Worm (Caenorhabditis elegans) whole organism, late embryonic: ENCODE data around the gene nspg-8.

Source experiments
- C38D4.7 ChIP-seq: fragments of 200-800 bp; sonication (Bioruptor generic); optimal IDR thresholded peaks from 2 replicates; lab custom pipeline; 2018; ENCODE audit warnings: mild to moderate bottlenecking, missing genetic modification characterization, moderate library complexity, missing compliant biosample characterization
- F13H6.1 ChIP-seq: sonication (generic microtip); optimal IDR thresholded peaks from 2 replicates; lab custom pipeline; 2016; ENCODE audit warnings: missing genetic modification characterization, missing compliant biosample characterization
- K02D7.2 ChIP-seq: sonication (generic microtip); optimal IDR thresholded peaks from 2 replicates; lab custom pipeline; 2017; ENCODE audit warnings: mild to moderate bottlenecking, missing genetic modification characterization, missing compliant biosample characterization
- T23F11.4 ChIP-seq: fragments of 200-800 bp; sonication (Bioruptor generic); optimal IDR thresholded peaks from 2 replicates; lab custom pipeline; 2018; ENCODE audit warnings: mild to moderate bottlenecking, missing genetic modification characterization, missing compliant biosample characterization
- Y22D7AL.16 ChIP-seq: sonication (generic microtip); optimal IDR thresholded peaks from 2 replicates; lab custom pipeline; 2016; ENCODE audit warnings: missing genetic modification characterization, missing compliant biosample characterization
- ahr-1 ChIP-seq: sonication (generic microtip); optimal IDR thresholded peaks from 2 replicates; lab custom pipeline; 2016; ENCODE audit warnings: missing genetic modification characterization, missing compliant biosample characterization
- ceh-14 ChIP-seq: sonication (generic microtip); optimal IDR thresholded peaks from 2 replicates; lab custom pipeline; 2016; ENCODE audit warnings: missing genotype, missing genetic modification characterization, missing compliant biosample characterization
- ceh-18 ChIP-seq: sonication (generic microtip); optimal IDR thresholded peaks from 2 replicates; lab custom pipeline; 2016; ENCODE audit warnings: missing genetic modification characterization, missing compliant biosample characterization
- ceh-19 ChIP-seq: fragments of 200-800 bp; sonication (Bioruptor generic); optimal IDR thresholded peaks from 2 replicates; lab custom pipeline; 2018; ENCODE audit warnings: mild to moderate bottlenecking, missing genetic modification characterization, missing compliant biosample characterization
- ceh-2 ChIP-seq: sonication (generic microtip); optimal IDR thresholded peaks from 2 replicates; lab custom pipeline; 2016; ENCODE audit warnings: missing genotype, missing genetic modification characterization, missing compliant biosample characterization
- ceh-22 ChIP-seq: sonication (generic microtip); optimal IDR thresholded peaks from 2 replicates; lab custom pipeline; 2017; ENCODE audit warnings: missing biosample characterization, missing genetic modification characterization
- ceh-30 ChIP-seq: fragments of 150-350 bp; optimal IDR thresholded peaks from 2 replicates; lab custom pipeline; 2014; ENCODE audit warnings: missing biosample characterization, missing genetic modification characterization
- ceh-31 ChIP-seq: sonication (generic microtip); optimal IDR thresholded peaks from 2 replicates; lab custom pipeline; 2016; ENCODE audit warnings: missing genetic modification characterization, missing compliant biosample characterization
- ceh-34 ChIP-seq: sonication (generic microtip); optimal IDR thresholded peaks from 2 replicates; lab custom pipeline; 2016; ENCODE audit warnings: mild to moderate bottlenecking, missing genetic modification characterization, missing compliant biosample characterization
- ceh-45 ChIP-seq: fragments of 200-800 bp; sonication (Bioruptor generic); IDR thresholded peaks from 2 replicates; pipeline ENCODE4 v1.3.6; 2022; ENCODE audit warnings: missing genetic modification reagents, missing genetic modification characterization, missing compliant biosample characterization
- ceh-9 ChIP-seq: sonication (generic microtip); optimal IDR thresholded peaks from 2 replicates; lab custom pipeline; 2016; ENCODE audit warnings: mild to moderate bottlenecking, missing genetic modification characterization, inconsistent platforms, missing compliant biosample characterization
- dmd-4 ChIP-seq: sonication (generic microtip); optimal IDR thresholded peaks from 2 replicates; lab custom pipeline; 2016; ENCODE audit warnings: borderline replicate concordance, missing genetic modification characterization, missing compliant biosample characterization
- dve-1 ChIP-seq: sonication (generic microtip); optimal IDR thresholded peaks from 2 replicates; lab custom pipeline; 2017; ENCODE audit warnings: antibody characterized with exemption, mild to moderate bottlenecking, missing genetic modification characterization, missing compliant biosample characterization
- elt-2 ChIP-seq: sonication (generic microtip); optimal IDR thresholded peaks from 2 replicates; lab custom pipeline; 2016; ENCODE audit warnings: missing genetic modification reagents, missing genetic modification characterization, missing compliant biosample characterization
- gmeb-2 ChIP-seq: sonication (generic microtip); optimal IDR thresholded peaks from 2 replicates; lab custom pipeline; 2016; ENCODE audit warnings: missing genetic modification characterization, inconsistent platforms, missing compliant biosample characterization
- hlh-13 ChIP-seq: fragments of 200-800 bp; sonication (Bioruptor generic); optimal IDR thresholded peaks from 2 replicates; lab custom pipeline; 2018; ENCODE audit warnings: mild to moderate bottlenecking, missing genetic modification characterization, missing compliant biosample characterization
- hlh-6 ChIP-seq: sonication (generic microtip); optimal IDR thresholded peaks from 2 replicates; lab custom pipeline; 2016; ENCODE audit warnings: missing genotype, missing genetic modification characterization, missing compliant biosample characterization
- lin-11 ChIP-seq: fragments of 200-800 bp; sonication (Bioruptor generic); optimal IDR thresholded peaks from 2 replicates; lab custom pipeline; 2018; ENCODE audit warnings: mild to moderate bottlenecking, missing genetic modification characterization, missing compliant biosample characterization
- mec-3 ChIP-seq: sonication (generic microtip); optimal IDR thresholded peaks from 2 replicates; lab custom pipeline; 2016; ENCODE audit warnings: borderline replicate concordance, missing genetic modification characterization, missing compliant biosample characterization
- nfya-1 ChIP-seq: sonication (generic microtip); optimal IDR thresholded peaks from 2 replicates; lab custom pipeline; 2017; ENCODE audit warnings: missing genetic modification characterization, mild to moderate bottlenecking, missing compliant biosample characterization, antibody characterized with exemption, moderate library complexity
- npax-4 ChIP-seq: sonication (generic microtip); optimal IDR thresholded peaks from 2 replicates; lab custom pipeline; 2016; ENCODE audit warnings: missing genetic modification characterization, missing compliant biosample characterization
- odd-2 ChIP-seq: sonication (generic microtip); optimal IDR thresholded peaks from 2 replicates; lab custom pipeline; 2017; ENCODE audit warnings: antibody characterized with exemption, mild to moderate bottlenecking, missing genetic modification characterization, missing compliant biosample characterization
- pat-9 ChIP-seq: fragments of 200-800 bp; sonication (Bioruptor generic); optimal IDR thresholded peaks from 2 replicates; lab custom pipeline; 2018; ENCODE audit warnings: mild to moderate bottlenecking, missing genetic modification characterization, moderate library complexity, missing compliant biosample characterization
- pax-1 ChIP-seq: fragments of 150-350 bp; optimal IDR thresholded peaks from 2 replicates; lab custom pipeline; 2014; ENCODE audit warnings: missing biosample characterization, missing genetic modification characterization
- pha-2 ChIP-seq: sonication (generic microtip); optimal IDR thresholded peaks from 2 replicates; lab custom pipeline; 2017; ENCODE audit warnings: mild to moderate bottlenecking, missing genetic modification characterization, missing compliant biosample characterization
- pha-4 ChIP-seq: fragments of 150-350 bp; optimal IDR thresholded peaks from 2 replicates; lab custom pipeline; 2018; ENCODE audit warnings: missing biosample characterization, missing genetic modification reagents, missing genetic modification characterization
- ref-2 ChIP-seq: sonication (generic microtip); optimal IDR thresholded peaks from 2 replicates; lab custom pipeline; 2016; ENCODE audit warnings: missing genetic modification characterization, missing compliant biosample characterization
- rnt-1 ChIP-seq: sonication (generic microtip); optimal IDR thresholded peaks from 2 replicates; lab custom pipeline; 2016; ENCODE audit warnings: missing genetic modification characterization, missing compliant biosample characterization
- sdc-2 ChIP-seq: sonication (generic microtip); optimal IDR thresholded peaks from 2 replicates; lab custom pipeline; 2016; ENCODE audit warnings: missing genotype, missing genetic modification characterization, missing compliant biosample characterization
- sox-2 ChIP-seq: fragments of 200-800 bp; sonication (Bioruptor generic); IDR thresholded peaks from 2 replicates; pipeline ENCODE4 v1.3.6; 2022; ENCODE audit warnings: missing genetic modification reagents, missing genetic modification characterization, missing compliant biosample characterization
- tbx-2 ChIP-seq: sonication (generic microtip); optimal IDR thresholded peaks from 2 replicates; lab custom pipeline; 2016; ENCODE audit warnings: missing genetic modification characterization, missing compliant biosample characterization
- tbx-7 ChIP-seq: sonication (generic microtip); optimal IDR thresholded peaks from 2 replicates; lab custom pipeline; 2016; ENCODE audit warnings: missing genotype, missing genetic modification characterization, missing compliant biosample characterization
- ttx-3 ChIP-seq: sonication (generic microtip); optimal IDR thresholded peaks from 2 replicates; lab custom pipeline; 2016; ENCODE audit warnings: missing genetic modification reagents, missing genetic modification characterization, missing compliant biosample characterization
- unc-3 ChIP-seq, 2 experiments: fragments of 200-800 bp in 1 of 2; sonication (Bioruptor generic) in 1 of 2; sonication (generic microtip) in 1 of 2; conservative IDR thresholded peaks in 1 of 2; optimal IDR thresholded peaks in 1 of 2; 2 replicates each; pipeline versions ENCODE4 v1.3.6 to Lab custom; 2016 to 2022; ENCODE audit warnings: missing compliant biosample characterization in 2 of 2, missing genetic modification characterization in 2 of 2, missing genetic modification reagents in 1 of 2
- unc-42 ChIP-seq: sonication (generic microtip); optimal IDR thresholded peaks from 2 replicates; lab custom pipeline; 2016; ENCODE audit warnings: missing genotype, missing genetic modification characterization, missing compliant biosample characterization
- unc-55 ChIP-seq: sonication (generic microtip); optimal IDR thresholded peaks from 2 replicates; lab custom pipeline; 2017; ENCODE audit warnings: missing biosample characterization, missing genetic modification reagents, missing genetic modification characterization
- unc-86 ChIP-seq: sonication (generic microtip); optimal IDR thresholded peaks from 2 replicates; lab custom pipeline; 2016; ENCODE audit warnings: missing genetic modification characterization, missing compliant biosample characterization
- zip-5 ChIP-seq: sonication (generic microtip); optimal IDR thresholded peaks from 2 replicates; lab custom pipeline; 2016; ENCODE audit warnings: missing genetic modification characterization, missing compliant biosample characterization

nspg-8 gene

ce11 chrIII:1218221-1218620 lies 36.4 kb downstream of the nspg-8 start (continued):
- TF ChIP-seq gmeb-2 (tag; lab: Kevin White, UChicago) (peak; percentile 15), C38D4.7 (GFP tag; lab: Kevin White, UChicago) (no peak), unc-86 (tag; lab: Kevin White, UChicago) (peak; percentile 16), rnt-1 (tag; lab: Kevin White, UChicago) (no peak), elt-2 (peak; percentile 32), pha-4 (tag; lab: Kevin White, UChicago) (no peak)

ce11 chrIII:1218998-1219397 lies 37.1 kb downstream of the nspg-8 start:
- TF ChIP-seq unc-55 (no peak), ahr-1 (no peak), ceh-22 (tag; lab: Kevin White, UChicago) (no peak), K02D7.2 (tag; lab: Kevin White, UChicago) (no peak), pax-1 (no peak), Y22D7AL.16 (no peak), ceh-19 (GFP tag; lab: Kevin White, UChicago) (no peak), npax-4 (no peak), dmd-4 (tag; lab: Kevin White, UChicago) (no peak), unc-42 (tag; lab: Kevin White, UChicago) (no peak), hlh-6 (tag; lab: Kevin White, UChicago) (no peak), ceh-2 (no peak), ceh-31 (tag; lab: Kevin White, UChicago) (no peak), ceh-30 (tag; lab: Kevin White, UChicago) (no peak), ceh-14 (no peak)

DNA sequence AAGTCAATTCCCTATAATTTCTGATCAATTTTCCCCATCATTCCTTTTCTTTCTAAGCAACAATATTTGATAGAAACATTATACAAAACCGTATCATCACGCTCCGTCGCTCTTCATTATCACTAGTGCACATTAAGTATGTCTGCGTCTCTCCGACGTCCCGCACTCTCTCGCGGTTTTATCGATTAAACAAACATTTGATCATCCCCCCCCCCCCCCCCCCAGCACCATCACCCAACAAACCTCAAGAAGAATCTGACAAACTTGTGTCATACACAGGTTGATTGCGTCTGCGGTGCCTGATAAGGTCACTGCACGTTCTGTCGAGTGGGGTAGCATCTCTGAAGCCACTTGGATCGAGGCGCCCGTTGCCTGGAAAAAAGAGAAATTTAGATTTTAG lies 38.2 kb downstream of the nspg-8 start:
- TF ChIP-seq pat-9 (tag; lab: Kevin White, UChicago) (no peak), ceh-2 (no peak), F13H6.1 (tag; lab: Kevin White, UChicago) (no peak), ref-2 (tag; lab: Kevin White, UChicago) (no peak), ceh-9 (tag; lab: Kevin White, UChicago) (no peak), unc-3 (GFP tag; conservative IDR thresholded peaks at IDR 0.05; lab: Robert Waterston, UW) (no peak), unc-3 (tag; optimal IDR thresholded peaks at IDR 0.05; lab: Kevin White, UChicago) (no peak), lin-11 (tag; lab: Kevin White, UChicago) (no peak), pha-2 (tag; lab: Kevin White, UChicago) (no peak), sox-2 (GFP tag; lab: Robert Waterston, UW) (no peak), tbx-7 (no peak), dve-1 (tag; lab: Kevin White, UChicago) (no peak), sdc-2 (no peak), pax-1 (peak; percentile 30), nfya-1 (tag; lab: Kevin White, UChicago) (no peak), elt-2 (peak; percentile 85), T23F11.4 (no peak)

- peak; percentile 61 for TF ChIP-seq elt-2
- TF ChIP-seq zip-5 (tag; lab: Kevin White, UChicago): no peak
Measured at ce11 chrIII:1221995-1222394, 40.1 kb downstream of the nspg-8 start.

ce11 chrIII:1223319-1224093 lies 41.6 kb downstream of the nspg-8 start:
- TF ChIP-seq hlh-6 (tag; lab: Kevin White, UChicago) (no peak), odd-2 (tag; lab: Kevin White, UChicago) (no peak), ttx-3 (tag; lab: Kevin White, UChicago) (no peak), ceh-14 (no peak), hlh-13 (GFP tag; lab: Kevin White, UChicago) (no peak), nfya-1 (tag; lab: Kevin White, UChicago) (peak; percentile 39), gmeb-2 (tag; lab: Kevin White, UChicago) (no peak), unc-42 (tag; lab: Kevin White, UChicago) (no peak), dve-1 (tag; lab: Kevin White, UChicago) (peak; percentile 21), ceh-45 (no peak), elt-2 (peak; percentile 28), ceh-9 (tag; lab: Kevin White, UChicago) (no peak), mec-3 (tag; lab: Kevin White, UChicago) (no peak), ceh-18 (tag; lab: Kevin White, UChicago) (peak; percentile 30), ceh-34 (peak; percentile 99), zip-5 (tag; lab: Kevin White, UChicago) (no peak), tbx-2 (tag; lab: Kevin White, UChicago) (peak; percentile 3)
